Fruit fly (Drosophila melanogaster) whole organism, embryonic: ENCODE measurements around the gene CG5892.
A peak's percentile ranks its signal among the peaks of the same experiment; 100 is the strongest.

Source experiments
- BEAF-32 ChIP-seq: fragments of 200-800 bp; sonication (Bioruptor generic); optimal IDR thresholded peaks from 3 replicates; lab custom pipeline; 2017; ENCODE audit warnings: missing biosample characterization, missing genetic modification characterization, mild to moderate bottlenecking, moderate library complexity, missing genetic modification reagents
- CG11504 ChIP-seq: fragments of 200-800 bp; sonication (Bioruptor generic); optimal IDR thresholded peaks from 3 replicates; lab custom pipeline; 2019; ENCODE audit warnings: missing biosample characterization, mild to moderate bottlenecking, missing genetic modification characterization, moderate library complexity
- CG12104 ChIP-seq: fragments of 200-800 bp; sonication (Bioruptor generic); optimal IDR thresholded peaks from 3 replicates; lab custom pipeline; 2016; ENCODE audit warnings: missing biosample characterization, missing genetic modification characterization
- CG12391 ChIP-seq: fragments of 200-800 bp; sonication (Bioruptor generic); optimal IDR thresholded peaks from 3 replicates; lab custom pipeline; 2018; ENCODE audit warnings: missing biosample characterization, mild to moderate bottlenecking, missing genetic modification characterization, moderate library complexity
- CG1603 ChIP-seq: fragments of 200-800 bp; sonication (Bioruptor generic); optimal IDR thresholded peaks from 2 replicates; lab custom pipeline; 2019; ENCODE audit warnings: missing biosample characterization, mild to moderate bottlenecking, missing genetic modification characterization, moderate library complexity
- CG16815 ChIP-seq: fragments of 200-800 bp; sonication (Bioruptor generic); optimal IDR thresholded peaks from 3 replicates; lab custom pipeline; 2017; ENCODE audit warnings: missing biosample characterization, mild to moderate bottlenecking, missing genetic modification characterization
- CG17829 ChIP-seq: fragments of 200-800 bp; optimal IDR thresholded peaks from 2 replicates; lab custom pipeline; 2019; ENCODE audit warnings: missing biosample characterization, mild to moderate bottlenecking, missing genetic modification characterization, moderate library complexity
- CG18619 ChIP-seq: fragments of 200-800 bp; sonication (Bioruptor generic); optimal IDR thresholded peaks from 3 replicates; lab custom pipeline; 2017; ENCODE audit warnings: missing biosample characterization, mild to moderate bottlenecking, missing genetic modification characterization
- CG2712 ChIP-seq: fragments of 200-800 bp; optimal IDR thresholded peaks from 3 replicates; lab custom pipeline; 2019; ENCODE audit warnings: missing biosample characterization, mild to moderate bottlenecking, missing genetic modification characterization, moderate library complexity
- CG31365 ChIP-seq: fragments of 200-800 bp; sonication (Bioruptor generic); optimal IDR thresholded peaks from 2 replicates; lab custom pipeline; 2018; ENCODE audit warnings: missing biosample characterization, mild to moderate bottlenecking, missing genetic modification characterization
- CG33213 ChIP-seq: fragments of 200-800 bp; sonication (Bioruptor generic); optimal IDR thresholded peaks from 3 replicates; lab custom pipeline; 2016; ENCODE audit warnings: missing biosample characterization, missing genetic modification characterization
- CG3847 ChIP-seq: fragments of 200-800 bp; sonication (Bioruptor generic); IDR thresholded peaks from 2 replicates; pipeline ENCODE4 v1.3.6; 2022; ENCODE audit warnings: missing biosample characterization, missing genetic modification characterization
- CG4282 ChIP-seq: fragments of 200-800 bp; sonication (Bioruptor generic); optimal IDR thresholded peaks from 2 replicates; lab custom pipeline; 2016; ENCODE audit warnings: missing biosample characterization, missing genetic modification characterization
- CG4730 ChIP-seq: fragments of 200-800 bp; sonication (Bioruptor generic); IDR thresholded peaks from 2 replicates; pipeline ENCODE4 v1.3.6; 2022; ENCODE audit warnings: missing biosample characterization, missing genetic modification characterization
- CG5180 ChIP-seq: fragments of 200-800 bp; sonication (Bioruptor generic); optimal IDR thresholded peaks from 3 replicates; lab custom pipeline; 2017; ENCODE audit warnings: missing biosample characterization, missing genetic modification characterization, mild to moderate bottlenecking, moderate library complexity, missing genetic modification reagents
- CG6254 ChIP-seq: fragments of 200-800 bp; sonication (Bioruptor generic); optimal IDR thresholded peaks from 3 replicates; lab custom pipeline; 2017; ENCODE audit warnings: mild to moderate bottlenecking, missing biosample characterization, missing genetic modification reagents, missing genetic modification characterization
- CG6683 ChIP-seq: fragments of 200-800 bp; sonication (Bioruptor generic); optimal IDR thresholded peaks from 2 replicates; lab custom pipeline; 2017; ENCODE audit warnings: missing biosample characterization, mild to moderate bottlenecking, missing genetic modification characterization, missing genetic modification reagents
- CG7786 ChIP-seq: fragments of 200-800 bp; sonication (Bioruptor generic); optimal IDR thresholded peaks from 2 replicates; lab custom pipeline; 2016; ENCODE audit warnings: missing biosample characterization, missing genetic modification characterization
- CG7987 ChIP-seq: fragments of 200-800 bp; sonication (Bioruptor generic); optimal IDR thresholded peaks from 2 replicates; lab custom pipeline; 2018; ENCODE audit warnings: missing biosample characterization, mild to moderate bottlenecking, missing genetic modification characterization, moderate library complexity
- CG9609 ChIP-seq: fragments of 200-800 bp; sonication (Bioruptor generic); optimal IDR thresholded peaks from 3 replicates; lab custom pipeline; 2016; ENCODE audit warnings: missing biosample characterization, missing genetic modification characterization
- CoRest ChIP-seq: fragments of 200-800 bp; sonication (Bioruptor generic); optimal IDR thresholded peaks from 3 replicates; lab custom pipeline; 2018; ENCODE audit warnings: missing biosample characterization, mild to moderate bottlenecking, missing genetic modification characterization, moderate library complexity
- D19A ChIP-seq: fragments of 200-800 bp; optimal IDR thresholded peaks from 3 replicates; lab custom pipeline; 2019; ENCODE audit warnings: missing biosample characterization, mild to moderate bottlenecking, missing genetic modification characterization, moderate library complexity
- Doc3 ChIP-seq: fragments of 200-800 bp; sonication (Bioruptor generic); IDR thresholded peaks from 3 replicates; pipeline ENCODE4 v1.3.6; 2022; ENCODE audit warnings: missing biosample characterization, missing genetic modification characterization; ENCODE audit not compliant: partially characterized antibody
- Elba2 ChIP-seq: fragments of 200-800 bp; sonication (Bioruptor generic); optimal IDR thresholded peaks from 3 replicates; lab custom pipeline; 2016; ENCODE audit warnings: missing biosample characterization, missing genetic modification characterization
- Hmx ChIP-seq: fragments of 200-800 bp; sonication (Bioruptor generic); optimal IDR thresholded peaks from 2 replicates; lab custom pipeline; 2016; ENCODE audit warnings: missing biosample characterization, missing genetic modification characterization
- Jarid2 ChIP-seq: fragments of 200-800 bp; sonication (Bioruptor generic); optimal IDR thresholded peaks from 3 replicates; lab custom pipeline; 2017; ENCODE audit warnings: mild to moderate bottlenecking, missing biosample characterization, missing genetic modification reagents, missing genetic modification characterization
- NfI ChIP-seq: fragments of 200-800 bp; sonication (Bioruptor generic); optimal IDR thresholded peaks from 3 replicates; lab custom pipeline; 2018; ENCODE audit warnings: missing biosample characterization, mild to moderate bottlenecking, missing genetic modification characterization, moderate library complexity
- Oli ChIP-seq: fragments of 200-800 bp; sonication (Bioruptor generic); optimal IDR thresholded peaks from 2 replicates; lab custom pipeline; 2018; ENCODE audit warnings: missing biosample characterization, mild to moderate bottlenecking, missing genetic modification characterization, moderate library complexity
- Pdp1 ChIP-seq, 2 experiments: fragments of 200-800 bp; sonication (Bioruptor generic); optimal IDR thresholded peaks; 3 replicates each; lab custom pipeline; 2016; ENCODE audit warnings: missing biosample characterization in 2 of 2, missing genetic modification characterization in 2 of 2, mild to moderate bottlenecking in 1 of 2, moderate library complexity in 1 of 2
- Stat92E ChIP-seq, 3 experiments: fragments of >200 bp in 2 of 3; fragments of 200-800 bp in 1 of 3; sonication (Bioruptor generic) in 1 of 3; optimal IDR thresholded peaks; 2 replicates each; lab custom pipeline; 2017 to 2019; ENCODE audit warnings: missing biosample characterization in 3 of 3, missing genetic modification characterization in 3 of 3, mild to moderate bottlenecking in 1 of 3, moderate library complexity in 1 of 3
- TFAM ChIP-seq: fragments of 200-800 bp; sonication (Bioruptor generic); optimal IDR thresholded peaks from 2 replicates; lab custom pipeline; 2017; ENCODE audit warnings: missing biosample characterization, missing genetic modification characterization, inconsistent platforms
- ash1 ChIP-seq: fragments of 200-800 bp; sonication (Bioruptor generic); optimal IDR thresholded peaks from 2 replicates; lab custom pipeline; 2018; ENCODE audit warnings: missing biosample characterization, mild to moderate bottlenecking, missing genetic modification characterization
- emc ChIP-seq: fragments of 200-800 bp; sonication (Bioruptor generic); optimal IDR thresholded peaks from 2 replicates; lab custom pipeline; 2016; ENCODE audit warnings: missing biosample characterization, missing genetic modification characterization
- ftz-f1 ChIP-seq: fragments of 200-800 bp; sonication (Bioruptor generic); optimal IDR thresholded peaks from 2 replicates; lab custom pipeline; 2016; ENCODE audit warnings: missing biosample characterization, missing genetic modification characterization
- kni ChIP-seq: fragments of 200-800 bp; sonication (Bioruptor generic); optimal IDR thresholded peaks from 3 replicates; lab custom pipeline; 2017; ENCODE audit warnings: mild to moderate bottlenecking, missing biosample characterization, missing genetic modification reagents, missing genetic modification characterization
- knrl ChIP-seq: fragments of 200-800 bp; sonication (Bioruptor generic); IDR thresholded peaks from 3 replicates; pipeline ENCODE4 v1.3.6; 2022; ENCODE audit warnings: missing biosample characterization, missing genetic modification characterization; ENCODE audit not compliant: partially characterized antibody
- lov ChIP-seq, 2 experiments: fragments of 200-800 bp in 1 of 2; fragments of >200 bp in 1 of 2; sonication (Bioruptor generic) in 1 of 2; IDR thresholded peaks in 1 of 2; optimal IDR thresholded peaks in 1 of 2; 2 replicates in 1 of 2; 3 replicates in 1 of 2; pipeline versions ENCODE4 v1.3.6 to Lab custom; 2017 to 2022; ENCODE audit warnings: missing biosample characterization in 1 of 2, missing genetic modification characterization in 1 of 2
- mld ChIP-seq: fragments of 200-800 bp; sonication (Bioruptor generic); IDR thresholded peaks from 3 replicates; pipeline ENCODE4 v1.3.6; 2022; ENCODE audit warnings: missing biosample characterization, missing genetic modification characterization; ENCODE audit not compliant: partially characterized antibody
- nerfin-2 ChIP-seq: fragments of 200-800 bp; sonication (Bioruptor generic); IDR thresholded peaks from 2 replicates; pipeline ENCODE4 v1.3.6; 2022; ENCODE audit warnings: missing biosample characterization, missing genetic modification characterization; ENCODE audit not compliant: partially characterized antibody
- odd ChIP-seq: fragments of 200-800 bp; sonication (Bioruptor generic); optimal IDR thresholded peaks from 2 replicates; lab custom pipeline; 2017; ENCODE audit warnings: missing biosample characterization, mild to moderate bottlenecking, missing genetic modification characterization
- otp ChIP-seq: fragments of 200-800 bp; sonication (Bioruptor generic); IDR thresholded peaks from 3 replicates; pipeline ENCODE4, ENCODE4 v1.3.6; 2022; ENCODE audit warnings: missing biosample characterization, missing genetic modification characterization
- sc ChIP-seq, 3 experiments: fragments of >200 bp in 2 of 3; fragments of 200-800 bp in 1 of 3; sonication (Bioruptor generic) in 1 of 3; optimal IDR thresholded peaks; 2 replicates in 2 of 3; 3 replicates in 1 of 3; lab custom pipeline; 2017; ENCODE audit warnings: mild to moderate bottlenecking in 1 of 3, missing biosample characterization in 1 of 3, missing genetic modification characterization in 1 of 3, missing genetic modification reagents in 1 of 3
- sd ChIP-seq: fragments of 200-800 bp; sonication (Bioruptor generic); optimal IDR thresholded peaks from 3 replicates; lab custom pipeline; 2018; ENCODE audit warnings: missing biosample characterization, mild to moderate bottlenecking, missing genetic modification characterization, moderate library complexity
- so ChIP-seq: fragments of 200-800 bp; sonication (Bioruptor generic); IDR thresholded peaks from 3 replicates; pipeline ENCODE4 v1.3.6; 2022; ENCODE audit warnings: missing biosample characterization, missing genetic modification characterization
- tup ChIP-seq: fragments of 200-800 bp; sonication (Bioruptor generic); optimal IDR thresholded peaks from 2 replicates; lab custom pipeline; 2016; ENCODE audit warnings: missing biosample characterization, mild to moderate bottlenecking, missing genetic modification characterization, moderate library complexity
- tx ChIP-seq: fragments of 200-800 bp; sonication (Bioruptor generic); optimal IDR thresholded peaks from 2 replicates; lab custom pipeline; 2016; ENCODE audit warnings: missing biosample characterization, missing genetic modification characterization
- unc-4 ChIP-seq: fragments of 200-800 bp; sonication (Bioruptor generic); IDR thresholded peaks from 2 replicates; pipeline ENCODE4 v1.3.6; 2022; ENCODE audit warnings: missing biosample characterization, missing genetic modification characterization; ENCODE audit not compliant: partially characterized antibody
- usp ChIP-seq: fragments of >200 bp; optimal IDR thresholded peaks from 2 replicates; lab custom pipeline; 2017; ENCODE audit warnings: missing biosample characterization, missing genetic modification characterization

Gene CG5892

dm6 chr3R:21224230-21224629 is 18.2 kb upstream of the CG5892 start (continued):
- TF ChIP-seq sd (tag; lab: Kevin White, UChicago): no peak
- no peak for TF ChIP-seq odd
- no peak for TF ChIP-seq so (GFP tag; lab: Robert Waterston, UW)
- no peak for TF ChIP-seq kni (GFP tag; lab: Kevin White, UChicago)
- no peak for TF ChIP-seq CG31365
- no peak for TF ChIP-seq CG5180 (GFP tag; lab: Kevin White, UChicago)
- no peak for TF ChIP-seq CG7786
- no peak for TF ChIP-seq CG16815
- TF ChIP-seq emc (GFP tag; lab: Kevin White, UChicago): no peak
- TF ChIP-seq BEAF-32 (GFP tag; lab: Kevin White, UChicago): no peak
- TF ChIP-seq unc-4 (GFP tag; lab: Robert Waterston, UW): no peak
- TF ChIP-seq sc (optimal IDR thresholded peaks at IDR 0.05; lab: Kevin White, UChicago): no peak
- no peak for TF ChIP-seq sc (GFP tag; optimal IDR thresholded peaks at IDR 0.05; lab: Kevin White, UChicago)
- peak; percentile 13 for TF ChIP-seq CoRest (tag; lab: Kevin White, UChicago)
- TF ChIP-seq CG12104: no peak
- no peak for TF ChIP-seq nerfin-2 (GFP tag; lab: Robert Waterston, UW)
- TF ChIP-seq ash1: no peak
- TF ChIP-seq NfI (GFP tag; lab: Kevin White, UChicago): peak; percentile 22
- TF ChIP-seq CG2712 (tag; lab: Kevin White, UChicago): no peak
- no peak for TF ChIP-seq CG4730 (GFP tag; lab: Robert Waterston, UW)
- TF ChIP-seq CG18619: no peak
- TF ChIP-seq TFAM: no peak
- TF ChIP-seq Oli (tag; lab: Kevin White, UChicago): no peak
- TF ChIP-seq D19A (tag; lab: Kevin White, UChicago): peak; percentile 42
- no peak for TF ChIP-seq CG7987 (GFP tag; lab: Kevin White, UChicago)
- TF ChIP-seq tx (GFP tag; lab: Kevin White, UChicago): no peak
- TF ChIP-seq Hmx (GFP tag; lab: Kevin White, UChicago): no peak
- no peak for TF ChIP-seq Doc3 (GFP tag; lab: Robert Waterston, UW)
- no peak for TF ChIP-seq tup (GFP tag; lab: Kevin White, UChicago)
- no peak for TF ChIP-seq CG17829 (tag; lab: Kevin White, UChicago)
- TF ChIP-seq otp (GFP tag; lab: Robert Waterston, UW): no peak
- no peak for TF ChIP-seq Elba2 (GFP tag; lab: Kevin White, UChicago)
- no peak for TF ChIP-seq CG4282 (GFP tag; lab: Kevin White, UChicago)
- TF ChIP-seq CG1603: no peak
- no peak for TF ChIP-seq Jarid2 (GFP tag; lab: Kevin White, UChicago)
- TF ChIP-seq lov (optimal IDR thresholded peaks at IDR 0.05; lab: Kevin White, UChicago): no peak
- no peak for TF ChIP-seq lov (GFP tag; IDR thresholded peaks at IDR 0.05; lab: Robert Waterston, UW)
- peak; percentile 25 for TF ChIP-seq CG12391 (tag; lab: Kevin White, UChicago)
- no peak for TF ChIP-seq CG33213 (GFP tag; lab: Kevin White, UChicago)
- TF ChIP-seq CG9609 (GFP tag; lab: Kevin White, UChicago): no peak
- TF ChIP-seq knrl: no peak
- no peak for TF ChIP-seq CG6254
- TF ChIP-seq usp (GFP tag; lab: Kevin White, UChicago): no peak
- no peak for TF ChIP-seq CG11504 (tag; lab: Kevin White, UChicago)
- no peak for TF ChIP-seq CG6683 (GFP tag; lab: Kevin White, UChicago)
- TF ChIP-seq ftz-f1: no peak
- no peak for TF ChIP-seq Stat92E (GFP tag; optimal IDR thresholded peaks at IDR 0.05; lab: Kevin White, UChicago)
- no peak for TF ChIP-seq mld (GFP tag; lab: Robert Waterston, UW)
- TF ChIP-seq CG3847 (GFP tag; lab: Robert Waterston, UW): 0 out of 2 replicates have a peak, but pooled peaks have one; percentile 26
- TF ChIP-seq Pdp1 (GFP tag; optimal IDR thresholded peaks at IDR 0.05; lab: Kevin White, UChicago): no peak
